Worm (Caenorhabditis elegans) whole organism, midembryonic: ENCODE results near the gene ZK632.4.

Source experiments
- T22C8.4 ChIP-seq: fragments of 200-800 bp; sonication (Bioruptor generic); IDR thresholded peaks from 2 replicates; pipeline ENCODE4 v1.3.6; 2022; ENCODE audit warnings: missing genetic modification characterization, missing compliant biosample characterization
- cog-1 ChIP-seq: sonication (generic microtip); optimal IDR thresholded peaks from 2 replicates; lab custom pipeline; 2016; ENCODE audit warnings: missing genetic modification characterization, missing compliant biosample characterization
- flt-1 ChIP-seq: fragments of 200-800 bp; sonication (Bioruptor generic); IDR thresholded peaks from 2 replicates; pipeline ENCODE4 v1.3.6; 2022; ENCODE audit warnings: missing genetic modification characterization, missing compliant biosample characterization
- klf-2 ChIP-seq: fragments of 200-800 bp; sonication (Bioruptor generic); conservative IDR thresholded peaks from 2 replicates; pipeline ENCODE4 v1.3.6; 2022; ENCODE audit warnings: missing genetic modification reagents, missing genetic modification characterization, missing compliant biosample characterization
- med-1 ChIP-seq: sonication (generic microtip); optimal IDR thresholded peaks from 2 replicates; lab custom pipeline; 2017; ENCODE audit warnings: missing genetic modification characterization, mild to moderate bottlenecking, missing compliant biosample characterization, antibody characterized with exemption, missing genetic modification reagents; ENCODE audit not compliant: insufficient read depth
- ref-1 ChIP-seq: fragments of 200-800 bp; sonication (Bioruptor generic); conservative IDR thresholded peaks from 2 replicates; pipeline ENCODE4 v1.3.6; 2022; ENCODE audit warnings: missing genetic modification reagents, missing genetic modification characterization, missing compliant biosample characterization
- tab-1 ChIP-seq: fragments of 200-800 bp; sonication (Bioruptor generic); IDR thresholded peaks from 2 replicates; pipeline ENCODE4 v1.3.6; 2022; ENCODE audit warnings: missing genetic modification characterization, missing compliant biosample characterization
- ztf-23 ChIP-seq: fragments of 200-800 bp; sonication (Bioruptor generic); IDR thresholded peaks from 2 replicates; pipeline ENCODE4 v1.3.6; 2022; ENCODE audit warnings: missing genetic modification reagents, missing genetic modification characterization, missing compliant biosample characterization
- ztf-29 ChIP-seq: fragments of 200-800 bp; sonication (Bioruptor generic); IDR thresholded peaks from 2 replicates; pipeline ENCODE4 v1.3.6; 2022; ENCODE audit warnings: missing genetic modification reagents, missing genetic modification characterization, missing compliant biosample characterization

ce11 chrIII:9762093-9762748, 45.0 kb downstream of the ZK632.4 start, which contains the start of gene gcc-2:
- TF ChIP-seq flt-1, result no peak
- TF ChIP-seq ztf-29 (GFP tag; lab: Robert Waterston, UW), result no peak
- TF ChIP-seq T22C8.4 (GFP tag; lab: Robert Waterston, UW), result no peak
- TF ChIP-seq med-1, result no peak
- TF ChIP-seq klf-2, result no peak
- TF ChIP-seq ref-1, result no peak
- TF ChIP-seq cog-1 (tag; lab: Kevin White, UChicago), result no peak
- no peak for TF ChIP-seq tab-1 (GFP tag; lab: Robert Waterston, UW)
- no peak for TF ChIP-seq ztf-23 (GFP tag; lab: Robert Waterston, UW)
